Worm (Caenorhabditis elegans) whole organism, midembryonic: Measurements from ENCODE around the gene W03H9.2.

Experiments
- T22C8.4 ChIP-seq: fragments of 200-800 bp; sonication (Bioruptor generic); IDR thresholded peaks from 2 replicates; pipeline ENCODE4 v1.3.6; 2022; ENCODE audit warnings: missing genetic modification characterization, missing compliant biosample characterization
- cog-1 ChIP-seq: sonication (generic microtip); optimal IDR thresholded peaks from 2 replicates; lab custom pipeline; 2016; ENCODE audit warnings: missing genetic modification characterization, missing compliant biosample characterization
- flt-1 ChIP-seq: fragments of 200-800 bp; sonication (Bioruptor generic); IDR thresholded peaks from 2 replicates; pipeline ENCODE4 v1.3.6; 2022; ENCODE audit warnings: missing genetic modification characterization, missing compliant biosample characterization
- klf-2 ChIP-seq: fragments of 200-800 bp; sonication (Bioruptor generic); conservative IDR thresholded peaks from 2 replicates; pipeline ENCODE4 v1.3.6; 2022; ENCODE audit warnings: missing genetic modification reagents, missing genetic modification characterization, missing compliant biosample characterization
- med-1 ChIP-seq: sonication (generic microtip); optimal IDR thresholded peaks from 2 replicates; lab custom pipeline; 2017; ENCODE audit warnings: missing genetic modification characterization, mild to moderate bottlenecking, missing compliant biosample characterization, antibody characterized with exemption, missing genetic modification reagents; ENCODE audit not compliant: insufficient read depth
- ref-1 ChIP-seq: fragments of 200-800 bp; sonication (Bioruptor generic); conservative IDR thresholded peaks from 2 replicates; pipeline ENCODE4 v1.3.6; 2022; ENCODE audit warnings: missing genetic modification reagents, missing genetic modification characterization, missing compliant biosample characterization
- tab-1 ChIP-seq: fragments of 200-800 bp; sonication (Bioruptor generic); IDR thresholded peaks from 2 replicates; pipeline ENCODE4 v1.3.6; 2022; ENCODE audit warnings: missing genetic modification characterization, missing compliant biosample characterization
- ztf-23 ChIP-seq: fragments of 200-800 bp; sonication (Bioruptor generic); IDR thresholded peaks from 2 replicates; pipeline ENCODE4 v1.3.6; 2022; ENCODE audit warnings: missing genetic modification reagents, missing genetic modification characterization, missing compliant biosample characterization
- ztf-29 ChIP-seq: fragments of 200-800 bp; sonication (Bioruptor generic); IDR thresholded peaks from 2 replicates; pipeline ENCODE4 v1.3.6; 2022; ENCODE audit warnings: missing genetic modification reagents, missing genetic modification characterization, missing compliant biosample characterization

DNA sequence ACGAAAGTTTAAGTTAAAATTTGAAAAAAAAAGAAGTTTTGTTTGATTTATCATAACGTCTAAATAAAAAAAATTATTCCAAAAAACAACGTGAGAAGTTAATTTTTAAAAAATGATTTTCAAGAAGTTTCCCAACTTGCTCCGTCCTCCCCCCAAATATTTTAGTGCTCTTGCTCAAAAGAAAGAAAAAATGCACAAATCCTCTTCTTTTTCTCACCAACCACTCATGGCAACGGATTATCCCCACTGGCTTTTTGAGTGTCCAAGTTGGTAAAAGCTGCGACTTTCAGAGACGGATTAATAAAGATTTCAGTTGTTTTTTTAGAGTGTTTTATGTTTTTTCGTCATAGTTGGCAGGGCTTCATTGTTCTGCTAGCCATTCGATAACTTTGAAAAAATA lies 46.2 kb downstream of the W03H9.2 start, which contains the start of gene Y39G8C.2:
- TF ChIP-seq flt-1 (GFP tag; lab: Robert Waterston, UW) (no peak), ztf-23 (GFP tag; lab: Robert Waterston, UW) (no peak), med-1 (GFP tag; lab: Kevin White, UChicago) (no peak), ztf-29 (GFP tag; lab: Robert Waterston, UW) (no peak), tab-1 (GFP tag; lab: Robert Waterston, UW) (no peak), cog-1 (no peak), T22C8.4 (GFP tag; lab: Robert Waterston, UW) (no peak), ref-1 (no peak), klf-2 (no peak)
